Worm (Caenorhabditis elegans): ENCODE measurements around the gene msp-3.

DNA sequence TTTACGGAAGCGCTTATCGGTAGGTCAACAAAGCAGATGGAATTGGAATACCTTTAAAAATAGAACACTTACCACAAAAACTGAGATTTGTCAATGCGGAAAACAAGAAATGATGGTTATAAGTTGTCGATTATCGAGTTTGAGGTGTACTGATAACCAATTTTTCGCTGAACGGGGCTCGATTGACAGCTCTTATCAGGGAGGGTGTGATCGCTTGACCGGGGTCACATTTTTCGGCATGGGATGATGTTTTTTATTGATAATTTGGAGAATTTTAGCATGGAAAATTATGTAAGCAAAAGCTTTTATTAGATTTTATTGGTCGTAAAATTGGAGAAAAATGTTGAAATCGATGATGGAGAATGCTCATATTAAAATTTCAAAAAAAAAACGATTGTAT, 16.2 kb downstream of the msp-3 start:
- TF ChIP-seq snpc-4 (tag; optimal IDR thresholded peaks at IDR 0.05) (no peak), ceh-82 (tag; optimal IDR thresholded peaks at IDR 0.05) (no peak), unc-62 (GFP tag; optimal IDR thresholded peaks at IDR 0.05) (no peak), ztf-1 (GFP tag; conservative IDR thresholded peaks at IDR 0.05) (no peak), sma-3 (GFP tag; optimal IDR thresholded peaks at IDR 0.05) (no peak), unc-55 (GFP tag; optimal IDR thresholded peaks at IDR 0.05) (no peak)
